Worm (Caenorhabditis elegans) whole organism, L4/young adult: ENCODE results near the gene pigw-1.

ENCODE experiments used
- W03F9.2 ChIP-seq: fragments of 150-350 bp; optimal IDR thresholded peaks from 2 replicates; lab custom pipeline; 2014; ENCODE audit warnings: missing biosample characterization, missing genetic modification characterization
- dao-5 ChIP-seq: sonication (generic microtip); optimal IDR thresholded peaks from 2 replicates; lab custom pipeline; 2016; ENCODE audit warnings: missing genotype, missing genetic modification characterization, moderate library complexity, missing compliant biosample characterization
- him-1 ChIP-seq: sonication (generic microtip); optimal IDR thresholded peaks from 2 replicates; lab custom pipeline; 2016; ENCODE audit warnings: missing genotype, missing genetic modification reagents, missing genetic modification characterization, missing compliant biosample characterization

Gene pigw-1

ce11 chrII:2920234-2920633 is 35.5 kb upstream of the pigw-1 start:
- TF ChIP-seq dao-5: no peak
- no peak for TF ChIP-seq him-1 (tag; lab: Kevin White, UChicago)
- TF ChIP-seq W03F9.2 (tag; lab: Kevin White, UChicago): no peak

- TF ChIP-seq dao-5 (no peak), him-1 (tag; lab: Kevin White, UChicago) (no peak), W03F9.2 (tag; lab: Kevin White, UChicago) (peak; percentile 36)
These were observed 34.6 kb upstream of the pigw-1 start, which contains the start of the genes ncap-1 and Y110A2AR.1 for ce11 chrII:2919074-2919857. TSS of gene ncap-1 (minus strand) at chrII:2919314. TSS of gene Y110A2AR.1 (plus strand) at chrII:2919710.

- TF ChIP-seq dao-5 (no peak), him-1 (tag; lab: Kevin White, UChicago) (no peak), W03F9.2 (tag; lab: Kevin White, UChicago) (no peak)
These were observed 28.8 kb upstream of the pigw-1 start, which contains the start of gene ubc-15 for ce11 chrII:2913505-2913904. TSS of gene ubc-15 (minus strand) at chrII:2913605.

ce11 chrII:2903748-2904147 is 19.0 kb upstream of the pigw-1 start:
- TF ChIP-seq him-1 (tag; lab: Kevin White, UChicago) (no peak), dao-5 (no peak)

- TF ChIP-seq dao-5 (no peak), him-1 (tag; lab: Kevin White, UChicago) (no peak), W03F9.2 (tag; lab: Kevin White, UChicago) (no peak)
These were observed 16.4 kb upstream of the pigw-1 start for ce11 chrII:2901158-2901557.

ce11 chrII:2900248-2900647 is 15.5 kb upstream of the pigw-1 start, which contains the start of gene ubc-26:
TSS of gene ubc-26 (minus strand) at chrII:2900348.
- TF ChIP-seq W03F9.2 (tag; lab: Kevin White, UChicago) (no peak), him-1 (tag; lab: Kevin White, UChicago) (no peak), dao-5 (no peak)

- TF ChIP-seq dao-5 (no peak), W03F9.2 (tag; lab: Kevin White, UChicago) (no peak), him-1 (tag; lab: Kevin White, UChicago) (no peak)
These were observed 9.6 kb upstream of the pigw-1 start, which contains the start of gene sqv-2 for ce11 chrII:2894295-2894694. TSS of gene sqv-2 (minus strand) at chrII:2894395.

- no peak for TF ChIP-seq dao-5
- TF ChIP-seq him-1 (tag; lab: Kevin White, UChicago): peak; percentile 55
- peak; percentile 71 for TF ChIP-seq W03F9.2 (tag; lab: Kevin White, UChicago)
These were observed 4.4 kb upstream of the pigw-1 start, which contains the start of gene pinn-1 for ce11 chrII:2888957-2889630. TSS of gene pinn-1 (minus strand) at chrII:2889007.

- TF ChIP-seq him-1 (tag; lab: Kevin White, UChicago) (no peak), dao-5 (no peak), W03F9.2 (tag; lab: Kevin White, UChicago) (no peak)
These were observed 1.1 kb upstream of the pigw-1 start for ce11 chrII:2885518-2886449.

ce11 chrII:2881088-2881487 is 3.6 kb downstream of the pigw-1 start:
- TF ChIP-seq dao-5 (no peak), W03F9.2 (tag; lab: Kevin White, UChicago) (no peak), him-1 (tag; lab: Kevin White, UChicago) (no peak)

ce11 chrII:2878909-2879308 is 5.8 kb downstream of the pigw-1 start:
- TF ChIP-seq him-1 (tag; lab: Kevin White, UChicago) (no peak), W03F9.2 (tag; lab: Kevin White, UChicago) (no peak), dao-5 (no peak)

- TF ChIP-seq W03F9.2 (tag; lab: Kevin White, UChicago): no peak
- no peak for TF ChIP-seq dao-5
- no peak for TF ChIP-seq him-1 (tag; lab: Kevin White, UChicago)
These were observed 9.9 kb downstream of the pigw-1 start, which contains the start of gene Y110A2AL.1 for ce11 chrII:2874801-2875200. TSS of gene Y110A2AL.1 (plus strand) at chrII:2875101.

ce11 chrII:2871816-2872215 is 12.9 kb downstream of the pigw-1 start, which contains the start of gene Y110A2AL.10:
TSS of gene Y110A2AL.10 (minus strand) at chrII:2871916.
- TF ChIP-seq him-1 (tag; lab: Kevin White, UChicago) (no peak), dao-5 (no peak), W03F9.2 (tag; lab: Kevin White, UChicago) (no peak)
